Fruit fly (Drosophila melanogaster) whole organism, wandering third instar larva: ENCODE results near the gene ewg.

Source experiments
- CG32264 ChIP-seq: fragments of 200-800 bp; sonication (Bioruptor generic); optimal IDR thresholded peaks from 2 replicates; lab custom pipeline; 2016; ENCODE audit warnings: missing biosample characterization, missing genetic modification characterization
- CG9705 ChIP-seq: fragments of 200-800 bp; sonication (Bioruptor generic); optimal IDR thresholded peaks from 2 replicates; lab custom pipeline; 2018; ENCODE audit warnings: missing biosample characterization, mild to moderate bottlenecking, missing genetic modification characterization
- GATAd ChIP-seq: sonication (Bioruptor generic); optimal IDR thresholded peaks from 2 replicates; lab custom pipeline; 2016; ENCODE audit warnings: missing biosample characterization, missing genetic modification characterization
- HLH106 ChIP-seq: fragments of 200-800 bp; optimal IDR thresholded peaks from 3 replicates; lab custom pipeline; 2019; ENCODE audit warnings: missing biosample characterization, mild to moderate bottlenecking, missing genetic modification characterization, moderate library complexity
- Hr83 ChIP-seq: fragments of 200-300 bp; sonication (Bioruptor generic); optimal IDR thresholded peaks from 2 replicates; lab custom pipeline; 2016; ENCODE audit warnings: missing biosample characterization, mild to moderate bottlenecking, missing genetic modification characterization, moderate library complexity; ENCODE audit not compliant: poor library complexity, severe bottlenecking
- Mio ChIP-seq: sonication (Bioruptor generic); optimal IDR thresholded peaks from 2 replicates; lab custom pipeline; 2016; ENCODE audit warnings: missing biosample characterization, missing genetic modification characterization
- Myc ChIP-seq: fragments of >200 bp; optimal IDR thresholded peaks from 2 replicates; lab custom pipeline; 2017
- OdsH ChIP-seq: fragments of 200-800 bp; sonication (Bioruptor generic); optimal IDR thresholded peaks from 2 replicates; lab custom pipeline; 2016; ENCODE audit warnings: missing biosample characterization, mild to moderate bottlenecking, missing genetic modification characterization
- Rel ChIP-seq, 2 experiments: fragments of 200-800 bp; sonication (Bioruptor generic) in 1 of 2; optimal IDR thresholded peaks; 2 replicates in 1 of 2; 3 replicates in 1 of 2; lab custom pipeline; 2016 to 2019; ENCODE audit warnings: mild to moderate bottlenecking in 2 of 2, missing biosample characterization in 2 of 2, missing genetic modification characterization in 2 of 2, moderate library complexity in 1 of 2
- Sp1 ChIP-seq: fragments of 200-800 bp; sonication (Bioruptor generic); optimal IDR thresholded peaks from 3 replicates; lab custom pipeline; 2019; ENCODE audit warnings: missing biosample characterization, mild to moderate bottlenecking, missing genetic modification characterization, moderate library complexity
- br ChIP-seq: fragments of 200-800 bp; sonication (Bioruptor generic); optimal IDR thresholded peaks from 2 replicates; lab custom pipeline; 2016; ENCODE audit warnings: missing biosample characterization, missing genetic modification characterization
- brk ChIP-seq: fragments of 200-800 bp; sonication (Bioruptor generic); optimal IDR thresholded peaks from 2 replicates; lab custom pipeline; 2016; ENCODE audit warnings: missing biosample characterization, mild to moderate bottlenecking, missing genetic modification characterization
- foxo ChIP-seq, 2 experiments: fragments of 200-800 bp; sonication (Bioruptor generic); optimal IDR thresholded peaks; 2 replicates in 1 of 2; 3 replicates in 1 of 2; lab custom pipeline; 2016 to 2017; ENCODE audit warnings: missing biosample characterization in 2 of 2, missing genetic modification characterization in 2 of 2
- fru ChIP-seq: fragments of 200-800 bp; sonication (Bioruptor generic); optimal IDR thresholded peaks from 3 replicates; lab custom pipeline; 2016; ENCODE audit warnings: missing biosample characterization, mild to moderate bottlenecking, missing genetic modification characterization
- h ChIP-seq: fragments of 200-800 bp; sonication (Bioruptor generic); optimal IDR thresholded peaks from 3 replicates; lab custom pipeline; 2016; ENCODE audit warnings: missing biosample characterization, mild to moderate bottlenecking, missing genetic modification characterization
- lola ChIP-seq: fragments of >200 bp; optimal IDR thresholded peaks from 2 replicates; lab custom pipeline; 2017; ENCODE audit warnings: missing biosample characterization, missing genetic modification characterization
- psq ChIP-seq: fragments of 200-800 bp; sonication (Bioruptor generic); optimal IDR thresholded peaks from 3 replicates; lab custom pipeline; 2017; ENCODE audit warnings: missing biosample characterization, mild to moderate bottlenecking, missing genetic modification characterization, moderate library complexity
- rgr ChIP-seq: fragments of 200-800 bp; sonication (Bioruptor generic); optimal IDR thresholded peaks from 3 replicates; lab custom pipeline; 2016; ENCODE audit warnings: missing biosample characterization, mild to moderate bottlenecking, missing genetic modification characterization
- sage ChIP-seq: fragments of 200-800 bp; sonication (Bioruptor generic); optimal IDR thresholded peaks from 2 replicates; lab custom pipeline; 2016; ENCODE audit warnings: missing biosample characterization, mild to moderate bottlenecking, missing genetic modification characterization
- sv ChIP-seq: fragments of 200-800 bp; sonication (Bioruptor generic); optimal IDR thresholded peaks from 3 replicates; lab custom pipeline; 2016; ENCODE audit warnings: missing biosample characterization, missing genetic modification characterization
- tai ChIP-seq: sonication (Bioruptor generic); optimal IDR thresholded peaks from 2 replicates; lab custom pipeline; 2016; ENCODE audit warnings: missing biosample characterization, missing genetic modification characterization

ewg gene

dm6 chrX:245802-246201 is 33.7 kb downstream of the ewg start, which contains the start of the genes CG3038 and G9a:
CG3038 (minus strand) TSS chrX:245856.
G9a (plus strand) TSS chrX:245978.
- peak; percentile 26 for TF ChIP-seq br (GFP tag; lab: Kevin White, UChicago)
- TF ChIP-seq tai (GFP tag; lab: Kevin White, UChicago) = peak; percentile 24
- TF ChIP-seq sv (GFP tag; lab: Kevin White, UChicago) = peak; percentile 10
- peak; percentile 14 for TF ChIP-seq CG9705 (GFP tag; lab: Kevin White, UChicago)
- peak; percentile 39 for TF ChIP-seq brk (GFP tag; lab: Kevin White, UChicago)
- peak; percentile 39 for TF ChIP-seq Hr83 (GFP tag; lab: Kevin White, UChicago)
- no peak for TF ChIP-seq sage
- TF ChIP-seq OdsH (GFP tag; lab: Kevin White, UChicago) = peak; percentile 13
- peak; percentile 47 for TF ChIP-seq rgr
- TF ChIP-seq psq (GFP tag; lab: Kevin White, UChicago) = peak; percentile 20
- peak; percentile 29 for TF ChIP-seq fru (GFP tag; lab: Kevin White, UChicago)
- peak; percentile 20 for TF ChIP-seq Myc (lab: Kevin White, UChicago)
- TF ChIP-seq Rel (GFP tag; optimal IDR thresholded peaks at IDR 0.05; lab: Kevin White, UChicago) = no peak
- TF ChIP-seq Rel (tag; optimal IDR thresholded peaks at IDR 0.05; lab: Kevin White, UChicago) = peak; percentile 91
- no peak for TF ChIP-seq CG32264
- no peak for TF ChIP-seq lola (GFP tag; lab: Kevin White, UChicago)
- peak; percentile 20 for TF ChIP-seq Sp1 (GFP tag; lab: Kevin White, UChicago)
- no peak for TF ChIP-seq GATAd
- no peak for TF ChIP-seq Mio (GFP tag; lab: Kevin White, UChicago)
- peak in 1 of 2 experiments; percentile 32 for TF ChIP-seq foxo (GFP tag; optimal IDR thresholded peaks at IDR 0.05; lab: Kevin White, UChicago)
- TF ChIP-seq h (GFP tag; lab: Kevin White, UChicago) = peak; percentile 44
- TF ChIP-seq HLH106 = peak; percentile 34
